Worm (Caenorhabditis elegans) whole organism, young adult: ENCODE measurements around the gene srxa-13.

ENCODE experiments used
- F23B12.7 ChIP-seq: sonication (generic microtip); optimal IDR thresholded peaks from 2 replicates; lab custom pipeline; 2017; ENCODE audit warnings: missing genetic modification characterization, mild to moderate bottlenecking, missing compliant biosample characterization, antibody characterized with exemption, moderate library complexity; ENCODE audit not compliant: insufficient read depth
- F49E8.2 ChIP-seq: sonication (generic microtip); optimal IDR thresholded peaks from 3 replicates; lab custom pipeline; 2017; ENCODE audit warnings: missing genetic modification characterization, mild to moderate bottlenecking, missing compliant biosample characterization, antibody characterized with exemption, moderate library complexity; ENCODE audit not compliant: insufficient read depth
- F55B11.4 ChIP-seq: sonication (generic microtip); optimal IDR thresholded peaks from 2 replicates; lab custom pipeline; 2016; ENCODE audit warnings: missing compliant biosample characterization, missing genetic modification characterization, borderline replicate concordance; ENCODE audit not compliant: insufficient read depth
- F57C9.4 ChIP-seq: sonication (generic microtip); optimal IDR thresholded peaks from 2 replicates; lab custom pipeline; 2017; ENCODE audit warnings: mild to moderate bottlenecking, missing genetic modification characterization, missing compliant biosample characterization
- K12H6.12 ChIP-seq: fragments of 200-800 bp; sonication (Bioruptor generic); optimal IDR thresholded peaks from 2 replicates; lab custom pipeline; 2018; ENCODE audit warnings: mild to moderate bottlenecking, missing genetic modification characterization, missing compliant biosample characterization
- T07F8.4 ChIP-seq: sonication (generic microtip); optimal IDR thresholded peaks from 2 replicates; lab custom pipeline; 2016; ENCODE audit warnings: mild to moderate bottlenecking, missing genetic modification characterization, moderate library complexity, missing compliant biosample characterization
- Y53F4B.3 ChIP-seq: fragments of 200-800 bp; sonication (Bioruptor generic); IDR thresholded peaks from 2 replicates; pipeline ENCODE4 v1.3.6; 2022; ENCODE audit warnings: missing genetic modification reagents, missing genetic modification characterization, missing compliant biosample characterization
- Y56A3A.18 ChIP-seq: fragments of 200-800 bp; sonication (Bioruptor generic); IDR thresholded peaks from 2 replicates; pipeline ENCODE4 v1.3.6; 2022; ENCODE audit warnings: missing genetic modification reagents, missing genetic modification characterization, missing compliant biosample characterization
- ZK185.1 ChIP-seq: sonication (generic microtip); optimal IDR thresholded peaks from 2 replicates; lab custom pipeline; 2016; ENCODE audit warnings: mild to moderate bottlenecking, missing genetic modification characterization, missing compliant biosample characterization; ENCODE audit not compliant: poor library complexity, severe bottlenecking
- aptf-2 ChIP-seq: fragments of 200-800 bp; sonication (Bioruptor generic); conservative IDR thresholded peaks from 2 replicates; pipeline ENCODE4 v1.3.6; 2022; ENCODE audit warnings: missing genetic modification reagents, missing genetic modification characterization, missing compliant biosample characterization
- aptf-3 ChIP-seq: fragments of 200-800 bp; sonication (Bioruptor generic); IDR thresholded peaks from 2 replicates; pipeline ENCODE4 v1.3.6; 2022; ENCODE audit warnings: missing genetic modification characterization, missing compliant biosample characterization
- attf-3 ChIP-seq: fragments of 200-800 bp; sonication (Bioruptor generic); conservative IDR thresholded peaks from 2 replicates; pipeline ENCODE4 v1.3.6; 2022; ENCODE audit warnings: missing genetic modification reagents, missing genetic modification characterization, missing compliant biosample characterization
- attf-6 ChIP-seq: fragments of 200-800 bp; sonication (Bioruptor generic); IDR thresholded peaks from 2 replicates; pipeline ENCODE4 v1.3.6; 2022; ENCODE audit warnings: missing genetic modification reagents, missing genetic modification characterization, missing compliant biosample characterization
- bed-2 ChIP-seq: fragments of 200-800 bp; sonication (Bioruptor generic); IDR thresholded peaks from 2 replicates; pipeline ENCODE4 v1.3.6; 2022; ENCODE audit warnings: missing genetic modification reagents, missing genetic modification characterization, missing compliant biosample characterization
- ceh-27 ChIP-seq: fragments of 200-800 bp; sonication (Bioruptor generic); optimal IDR thresholded peaks from 2 replicates; lab custom pipeline; 2018; ENCODE audit warnings: mild to moderate bottlenecking, missing genetic modification characterization, moderate library complexity, missing compliant biosample characterization
- ceh-79 ChIP-seq: sonication (generic microtip); optimal IDR thresholded peaks from 2 replicates; lab custom pipeline; 2017; ENCODE audit warnings: mild to moderate bottlenecking, missing genetic modification characterization, missing compliant biosample characterization
- chd-7 ChIP-seq: sonication (generic microtip); optimal IDR thresholded peaks from 2 replicates; lab custom pipeline; 2016; ENCODE audit warnings: mild to moderate bottlenecking, missing genetic modification characterization, moderate library complexity, missing compliant biosample characterization
- dox-1 ChIP-seq: fragments of 200-800 bp; sonication (Bioruptor generic); IDR thresholded peaks from 2 replicates; pipeline ENCODE4 v1.3.6; 2022; ENCODE audit warnings: missing genetic modification reagents, missing genetic modification characterization, missing compliant biosample characterization
- dpl-1 ChIP-seq: fragments of 150-350 bp; optimal IDR thresholded peaks from 2 replicates; lab custom pipeline; 2014; ENCODE audit warnings: missing biosample characterization, missing genetic modification reagents, missing genetic modification characterization
- egl-18 ChIP-seq: fragments of 200-800 bp; sonication (Bioruptor generic); IDR thresholded peaks from 2 replicates; pipeline ENCODE4 v1.3.6; 2022; ENCODE audit warnings: missing genetic modification reagents, missing genetic modification characterization, missing compliant biosample characterization
- hmg-1.2 ChIP-seq: fragments of 200-800 bp; sonication (Bioruptor generic); IDR thresholded peaks from 2 replicates; pipeline ENCODE4 v1.3.6; 2022; ENCODE audit warnings: missing genetic modification reagents, missing genetic modification characterization, missing compliant biosample characterization
- hrde-1 ChIP-seq: sonication (generic microtip); optimal IDR thresholded peaks from 2 replicates; lab custom pipeline; 2016; ENCODE audit warnings: missing genetic modification characterization, mild to moderate bottlenecking, missing compliant biosample characterization, moderate library complexity, missing genotype, missing genetic modification reagents, borderline replicate concordance
- lag-1 ChIP-seq: fragments of 200-800 bp; sonication (Bioruptor generic); IDR thresholded peaks from 2 replicates; pipeline ENCODE4 v1.3.6; 2022; ENCODE audit warnings: missing genetic modification reagents, missing genetic modification characterization, missing compliant biosample characterization
- let-526 ChIP-seq: fragments of 200-800 bp; sonication (Bioruptor generic); IDR thresholded peaks from 2 replicates; pipeline ENCODE4 v1.3.6; 2022; ENCODE audit warnings: missing genetic modification reagents, missing genetic modification characterization, missing compliant biosample characterization
- let-607 ChIP-seq, 2 experiments: fragments of 200-800 bp in 1 of 2; sonication (Bioruptor generic) in 1 of 2; sonication (generic microtip) in 1 of 2; optimal IDR thresholded peaks; 2 replicates each; lab custom pipeline; 2016 to 2018; ENCODE audit warnings: mild to moderate bottlenecking in 2 of 2, missing compliant biosample characterization in 2 of 2, missing genetic modification characterization in 2 of 2, moderate library complexity in 2 of 2, missing genotype in 1 of 2
- lin-26 ChIP-seq: fragments of 200-800 bp; sonication (Bioruptor generic); IDR thresholded peaks from 2 replicates; pipeline ENCODE4 v1.3.6; 2022; ENCODE audit warnings: missing genetic modification reagents, missing genetic modification characterization, missing compliant biosample characterization
- lin-40 ChIP-seq: sonication (generic microtip); optimal IDR thresholded peaks from 2 replicates; lab custom pipeline; 2016; ENCODE audit warnings: missing genetic modification characterization, mild to moderate bottlenecking, missing compliant biosample characterization, missing genotype, missing genetic modification reagents
- lsl-1 ChIP-seq: fragments of 200-800 bp; sonication (Bioruptor generic); optimal IDR thresholded peaks from 2 replicates; lab custom pipeline; 2018; ENCODE audit warnings: mild to moderate bottlenecking, missing genetic modification characterization, moderate library complexity, missing compliant biosample characterization
- madf-3 ChIP-seq: fragments of 200-800 bp; sonication (Bioruptor generic); IDR thresholded peaks from 2 replicates; pipeline ENCODE4 v1.3.6; 2022; ENCODE audit warnings: missing genetic modification reagents, missing genetic modification characterization, missing compliant biosample characterization
- mcd-1 ChIP-seq: fragments of 200-800 bp; sonication (Bioruptor generic); IDR thresholded peaks from 2 replicates; pipeline ENCODE4 v1.3.6; 2022; ENCODE audit warnings: missing genetic modification reagents, missing genetic modification characterization, missing compliant biosample characterization
- nfya-2 ChIP-seq: fragments of 200-800 bp; sonication (Bioruptor generic); IDR thresholded peaks from 2 replicates; pipeline ENCODE4 v1.3.6; 2022; ENCODE audit warnings: missing genetic modification reagents, missing genetic modification characterization, missing compliant biosample characterization
- nfyb-1 ChIP-seq: fragments of 200-800 bp; sonication (Bioruptor generic); IDR thresholded peaks from 2 replicates; pipeline ENCODE4 v1.3.6; 2022; ENCODE audit warnings: missing genetic modification reagents, missing genetic modification characterization, missing compliant biosample characterization
- nhr-27 ChIP-seq: fragments of 200-800 bp; sonication (Bioruptor generic); optimal IDR thresholded peaks from 2 replicates; lab custom pipeline; 2018; ENCODE audit warnings: mild to moderate bottlenecking, missing genetic modification characterization, moderate library complexity, missing compliant biosample characterization
- nhr-80 ChIP-seq: sonication (generic microtip); optimal IDR thresholded peaks from 2 replicates; lab custom pipeline; 2016; ENCODE audit warnings: missing genetic modification characterization, missing compliant biosample characterization
- pbrm-1 ChIP-seq: fragments of 200-800 bp; sonication (Bioruptor generic); IDR thresholded peaks from 2 replicates; pipeline ENCODE4 v1.3.6; 2022; ENCODE audit warnings: missing genetic modification reagents, missing genetic modification characterization, missing compliant biosample characterization
- repo-1 ChIP-seq: sonication (generic microtip); optimal IDR thresholded peaks from 2 replicates; lab custom pipeline; 2017; ENCODE audit warnings: mild to moderate bottlenecking, missing genetic modification characterization, missing compliant biosample characterization
- snpc-1.1 ChIP-seq: sonication (generic microtip); optimal IDR thresholded peaks from 2 replicates; lab custom pipeline; 2017; ENCODE audit warnings: missing genetic modification characterization, mild to moderate bottlenecking, missing compliant biosample characterization, antibody characterized with exemption, moderate library complexity, missing genotype, missing genetic modification reagents; ENCODE audit not compliant: insufficient read depth
- snpc-3.4 ChIP-seq: sonication (generic microtip); optimal IDR thresholded peaks from 2 replicates; lab custom pipeline; 2017; ENCODE audit warnings: missing genetic modification characterization, mild to moderate bottlenecking, missing compliant biosample characterization, antibody characterized with exemption, moderate library complexity, missing genotype, missing genetic modification reagents
- tbx-9 ChIP-seq: sonication (generic microtip); optimal IDR thresholded peaks from 2 replicates; lab custom pipeline; 2016; ENCODE audit warnings: borderline replicate concordance, missing genetic modification characterization, inconsistent platforms, missing compliant biosample characterization
- unc-130 ChIP-seq: sonication (generic microtip); optimal IDR thresholded peaks from 2 replicates; lab custom pipeline; 2016; ENCODE audit warnings: missing genetic modification reagents, missing genetic modification characterization, missing compliant biosample characterization
- unc-62 ChIP-seq: fragments of 150-350 bp; optimal IDR thresholded peaks from 2 replicates; lab custom pipeline; 2014; ENCODE audit warnings: missing biosample characterization, missing genetic modification reagents, missing genetic modification characterization
- xnd-1 ChIP-seq: sonication (generic microtip); optimal IDR thresholded peaks from 2 replicates; lab custom pipeline; 2016; ENCODE audit warnings: missing genotype, missing genetic modification reagents, missing genetic modification characterization, missing compliant biosample characterization
- zfh-2 ChIP-seq: fragments of 200-800 bp; sonication (Bioruptor generic); conservative IDR thresholded peaks from 2 replicates; pipeline ENCODE4 v1.3.6; 2022; ENCODE audit warnings: missing genetic modification reagents, missing genetic modification characterization, missing compliant biosample characterization
- ztf-18 ChIP-seq: sonication (generic microtip); optimal IDR thresholded peaks from 2 replicates; lab custom pipeline; 2016; ENCODE audit warnings: missing genotype, mild to moderate bottlenecking, missing genetic modification characterization, missing compliant biosample characterization
- ztf-28 ChIP-seq: fragments of 200-800 bp; sonication (Bioruptor generic); IDR thresholded peaks from 2 replicates; pipeline ENCODE4 v1.3.6; 2022; ENCODE audit warnings: missing genetic modification reagents, missing genetic modification characterization, missing compliant biosample characterization
- ztf-3 ChIP-seq: fragments of 200-800 bp; sonication (Bioruptor generic); optimal IDR thresholded peaks from 2 replicates; lab custom pipeline; 2018; ENCODE audit warnings: mild to moderate bottlenecking, missing genetic modification characterization, missing compliant biosample characterization

Gene srxa-13

DNA sequence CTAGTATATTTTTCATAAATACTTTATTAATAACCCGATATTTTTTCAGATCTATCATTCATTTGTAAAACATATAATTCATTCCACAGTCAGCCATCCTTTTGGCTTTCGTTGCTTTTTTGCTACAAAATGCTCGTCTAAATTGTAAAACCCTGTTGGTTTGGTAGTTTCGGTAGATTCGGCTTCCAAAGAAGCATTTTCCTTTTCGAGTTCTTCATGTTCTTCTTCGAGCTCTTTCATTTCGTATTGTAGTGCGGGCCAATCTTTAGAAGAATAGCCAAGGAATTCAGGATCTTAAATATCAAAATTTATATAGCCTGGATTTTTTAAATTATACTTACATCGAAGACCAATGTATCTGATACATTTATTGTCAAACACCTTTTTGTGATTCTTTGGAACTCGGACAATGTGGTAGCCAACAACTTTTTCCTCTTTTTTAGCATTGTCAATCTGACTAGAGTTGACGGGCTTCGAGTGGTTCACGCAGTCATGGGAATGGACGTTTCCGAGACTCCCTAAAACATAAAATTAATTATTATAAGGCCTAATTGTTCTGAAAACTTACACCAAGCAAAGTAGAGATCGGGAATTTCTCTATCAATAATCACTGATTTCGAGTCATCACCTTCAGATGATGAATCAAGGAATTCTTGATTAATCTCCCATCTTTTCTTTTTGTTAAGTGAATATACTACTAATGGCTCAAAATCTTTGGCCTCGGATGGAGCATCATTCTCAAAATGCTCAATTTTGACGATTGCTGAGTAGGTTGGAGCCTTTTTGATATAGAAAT is 21.3 kb upstream of the srxa-13 start:
- TF ChIP-seq K12H6.12 (no peak), aptf-2 (GFP tag; lab: Robert Waterston, UW) (0 out of 2 replicates have a peak, but pooled peaks have one; percentile 5), unc-62 (GFP tag; lab: Kevin White, UChicago) (no peak), dox-1 (peak; percentile 57), madf-3 (GFP tag; lab: Robert Waterston, UW) (0 out of 2 replicates have a peak, but pooled peaks have one; percentile 27), F55B11.4 (no peak), dpl-1 (no peak), nfyb-1 (GFP tag; lab: Robert Waterston, UW) (peak; percentile 64), lin-26 (GFP tag; lab: Robert Waterston, UW) (no peak), attf-6 (GFP tag; lab: Robert Waterston, UW) (no peak; the same call in 1 of the 2 replicates), let-607 (tag; optimal IDR thresholded peaks at IDR 0.05; lab: Kevin White, UChicago) (no peak), pbrm-1 (GFP tag; lab: Robert Waterston, UW) (no peak; the same call in 1 of the 2 replicates), tbx-9 (tag; lab: Kevin White, UChicago) (no peak), attf-3 (GFP tag; lab: Robert Waterston, UW) (0 out of 2 replicates have a peak, but pooled peaks have one; percentile 8), ztf-3 (GFP tag; lab: Kevin White, UChicago) (peak; percentile 41), mcd-1 (GFP tag; lab: Robert Waterston, UW) (no peak), F23B12.7 (no peak), Y53F4B.3 (GFP tag; lab: Robert Waterston, UW) (no peak), ceh-27 (no peak), F57C9.4 (tag; lab: Kevin White, UChicago) (no peak), repo-1 (no peak), hrde-1 (tag; lab: Kevin White, UChicago) (no peak), chd-7 (tag; lab: Kevin White, UChicago) (peak; percentile 38), egl-18 (GFP tag; lab: Robert Waterston, UW) (no peak), aptf-3 (GFP tag; lab: Robert Waterston, UW) (no peak), F49E8.2 (no peak), bed-2 (GFP tag; lab: Robert Waterston, UW) (no peak), T07F8.4 (tag; lab: Kevin White, UChicago) (no peak), let-526 (GFP tag; lab: Robert Waterston, UW) (no peak), lsl-1 (no peak), ztf-28 (GFP tag; lab: Robert Waterston, UW) (peak; percentile 33; the same call in 1 of the 2 replicates), nfya-2 (GFP tag; lab: Robert Waterston, UW) (no peak), xnd-1 (tag; lab: Kevin White, UChicago) (no peak), ceh-79 (tag; lab: Kevin White, UChicago) (no peak), snpc-3.4 (tag; lab: Kevin White, UChicago) (no peak), nhr-80 (no peak), lag-1 (GFP tag; lab: Robert Waterston, UW) (no peak), Y56A3A.18 (GFP tag; lab: Robert Waterston, UW) (peak; percentile 7; the same call in 1 of the 2 replicates), unc-130 (GFP tag; lab: Kevin White, UChicago) (no peak), ztf-18 (no peak), ZK185.1 (tag; lab: Kevin White, UChicago) (no peak), nhr-27 (tag; lab: Kevin White, UChicago) (no peak), hmg-1.2 (GFP tag; lab: Robert Waterston, UW) (no peak), snpc-1.1 (tag; lab: Kevin White, UChicago) (no peak), lin-40 (tag; lab: Kevin White, UChicago) (no peak), zfh-2 (GFP tag; lab: Robert Waterston, UW) (no peak)
